Fruit fly (Drosophila melanogaster): ENCODE data around the gene CG14111.

Gene CG14111

DNA sequence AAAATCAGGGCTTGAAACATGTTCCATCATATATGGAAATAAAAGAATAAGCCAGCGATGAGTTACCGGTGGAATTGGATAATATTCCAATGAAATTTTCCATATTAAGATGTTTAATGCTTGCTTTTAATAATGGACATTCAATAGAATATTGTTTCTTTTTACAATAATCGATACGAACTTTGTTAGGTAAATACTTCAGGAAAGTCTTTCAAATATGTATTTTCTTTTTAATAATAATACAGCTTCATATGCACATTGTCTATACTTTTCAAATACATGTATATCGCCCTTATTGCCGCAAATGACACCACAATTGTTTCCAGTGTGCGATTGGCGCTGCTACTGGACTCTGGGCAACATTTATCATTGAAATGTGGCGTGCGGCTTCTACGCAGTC is 29.1 kb downstream of the CG14111 start (continued):
- peak; percentile 14 for TF ChIP-seq lz (GFP tag; optimal IDR thresholded peaks at IDR 0.05)
- TF ChIP-seq pdm3 (GFP tag; optimal IDR thresholded peaks at IDR 0.05) = peak; percentile 52
- peak; percentile 21 for TF ChIP-seq Sox102F (GFP tag; optimal IDR thresholded peaks at IDR 0.05)
- peak; percentile 77 for TF ChIP-seq svp (GFP tag)
- peak; percentile 54 for TF ChIP-seq Eip75B (GFP tag; optimal IDR thresholded peaks at IDR 0.05)
- TF ChIP-seq cyc (GFP tag; optimal IDR thresholded peaks at IDR 0.05) = peak; percentile 34
- TF ChIP-seq CG11902 (GFP tag; optimal IDR thresholded peaks at IDR 0.05) = peak; percentile 17
- TF ChIP-seq Sox14 (GFP tag; optimal IDR thresholded peaks at IDR 0.05) = peak; percentile 49
- TF ChIP-seq CG6808 (GFP tag; optimal IDR thresholded peaks at IDR 0.05) = peak; percentile 62
- no peak for TF ChIP-seq Hr38 (GFP tag; optimal IDR thresholded peaks at IDR 0.05)
- TF ChIP-seq Eip78C (GFP tag) = peak; percentile 84
- peak; percentile 43 for TF ChIP-seq Ets96B (tag; optimal IDR thresholded peaks at IDR 0.05)
- TF ChIP-seq CG31627 (GFP tag; optimal IDR thresholded peaks at IDR 0.05) = peak; percentile 29
- peak in 1 of 2 experiments; percentile 57 for TF ChIP-seq salr (GFP tag; optimal IDR thresholded peaks at IDR 0.05)

DNA sequence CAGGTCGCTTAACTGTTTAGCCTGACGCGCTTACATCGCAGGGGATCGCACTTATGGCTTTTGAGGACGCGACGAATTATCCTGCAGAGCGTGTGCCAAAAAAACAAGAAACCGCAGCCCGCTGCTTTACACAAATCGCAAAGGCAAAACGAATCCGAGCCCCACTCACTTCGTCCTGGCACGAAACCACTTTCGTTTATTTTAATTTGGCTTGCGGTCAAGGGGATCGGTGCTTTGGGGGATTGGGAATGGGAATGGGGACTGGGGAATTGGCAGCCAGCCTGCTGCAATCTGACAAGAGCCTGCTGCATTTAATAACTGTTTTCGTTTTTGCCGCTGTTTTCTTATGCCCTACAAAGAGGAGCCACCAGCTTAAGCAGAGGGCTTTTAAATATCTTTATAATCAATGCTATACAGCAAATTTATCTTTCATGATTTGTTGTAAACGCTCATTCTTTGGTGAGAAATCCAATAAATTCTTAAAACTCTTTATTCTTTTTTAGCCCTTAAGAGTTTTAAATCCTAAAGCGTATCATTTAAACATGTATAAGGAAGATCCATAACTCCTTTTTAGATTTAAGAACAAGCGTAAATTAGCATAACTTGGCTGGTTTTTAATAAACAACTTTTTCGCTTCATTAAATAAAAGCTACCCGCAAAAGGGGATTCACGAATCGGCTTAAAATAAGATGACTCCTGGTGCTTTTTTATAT is 32.2 kb downstream of the CG14111 start:
- TF ChIP-seq eg (GFP tag; IDR thresholded peaks at IDR 0.05) (no peak), spab (GFP tag; optimal IDR thresholded peaks at IDR 0.05) (peak; percentile 44), Smox (GFP tag; optimal IDR thresholded peaks at IDR 0.05) (peak; percentile 67), CG6854 (GFP tag; optimal IDR thresholded peaks at IDR 0.05) (peak; percentile 8), CG6163 (GFP tag; IDR thresholded peaks at IDR 0.05) (no peak), CG3919 (GFP tag; optimal IDR thresholded peaks at IDR 0.05) (peak; percentile 50), Sox14 (GFP tag; optimal IDR thresholded peaks at IDR 0.05) (peak; percentile 35), Gug (GFP tag; IDR thresholded peaks at IDR 0.05) (no peak), CG1621 (tag; optimal IDR thresholded peaks at IDR 0.05) (no peak), CG11294 (GFP tag; IDR thresholded peaks at IDR 0.05) (no peak), Lpt (GFP tag; optimal IDR thresholded peaks at IDR 0.05) (no peak), fd85E (GFP tag; optimal IDR thresholded peaks at IDR 0.05) (no peak), fd59A (GFP tag; optimal IDR thresholded peaks at IDR 0.05) (peak; percentile 22), Blimp-1 (GFP tag; optimal IDR thresholded peaks at IDR 0.05) (peak; percentile 94), lz (GFP tag; optimal IDR thresholded peaks at IDR 0.05) (peak; percentile 50), vri (GFP tag; optimal IDR thresholded peaks at IDR 0.05) (no peak), Eip78C (GFP tag) (peak; percentile 87), CG8632 (GFP tag; optimal IDR thresholded peaks at IDR 0.05) (peak; percentile 29), CG7368 (GFP tag; optimal IDR thresholded peaks at IDR 0.05) (no peak), Met (GFP tag; optimal IDR thresholded peaks at IDR 0.05) (peak; percentile 62), cyc (GFP tag; optimal IDR thresholded peaks at IDR 0.05) (peak; percentile 48), svp (GFP tag) (peak; percentile 75), OdsH (GFP tag; optimal IDR thresholded peaks at IDR 0.05) (peak; percentile 32), salr (GFP tag; optimal IDR thresholded peaks at IDR 0.05) (no peak), dac (GFP tag; optimal IDR thresholded peaks at IDR 0.05) (no peak), Eip93F (GFP tag; optimal IDR thresholded peaks at IDR 0.05) (no peak), fkh (GFP tag; optimal IDR thresholded peaks at IDR 0.05) (no peak), CG11902 (GFP tag; optimal IDR thresholded peaks at IDR 0.05) (peak; percentile 34), pdm3 (GFP tag; optimal IDR thresholded peaks at IDR 0.05) (peak; percentile 43), Hr4 (GFP tag; optimal IDR thresholded peaks at IDR 0.05) (no peak), CG16779 (tag; optimal IDR thresholded peaks at IDR 0.05) (no peak), Sox102F (GFP tag; optimal IDR thresholded peaks at IDR 0.05) (peak; percentile 47), CG6792 (GFP tag; optimal IDR thresholded peaks at IDR 0.05) (peak; percentile 36), net (GFP tag; optimal IDR thresholded peaks at IDR 0.05) (peak; percentile 17), CG15336 (GFP tag; IDR thresholded peaks at IDR 0.05) (no peak), Ets21C (GFP tag; optimal IDR thresholded peaks at IDR 0.05) (peak; percentile 14), CG3032 (tag; optimal IDR thresholded peaks at IDR 0.05) (peak; percentile 43), CG10631 (GFP tag; optimal IDR thresholded peaks at IDR 0.05) (peak; percentile 18), Sox15 (GFP tag; optimal IDR thresholded peaks at IDR 0.05) (peak; percentile 7), Hr39 (GFP tag; optimal IDR thresholded peaks at IDR 0.05) (peak; percentile 50), Eip75B (GFP tag; optimal IDR thresholded peaks at IDR 0.05) (peak; percentile 49), CG31627 (GFP tag; optimal IDR thresholded peaks at IDR 0.05) (peak; percentile 66), ss (GFP tag; optimal IDR thresholded peaks at IDR 0.05) (peak; percentile 39 to 66), topi (GFP tag; optimal IDR thresholded peaks at IDR 0.05) (peak; percentile 67), CG11762 (GFP tag; optimal IDR thresholded peaks at IDR 0.05; ENCODE audit: insufficient read depth) (no peak)

All from whole organism, prepupa.